Worm (Caenorhabditis elegans) whole organism, young adult: Measurements from ENCODE around the gene ZK643.5.

ENCODE experiments used
- F22D6.2 ChIP-seq: sonication (generic microtip); optimal IDR thresholded peaks from 2 replicates; lab custom pipeline; 2016; ENCODE audit warnings: mild to moderate bottlenecking, missing genetic modification characterization, missing compliant biosample characterization
- F39B2.1 ChIP-seq: fragments of 200-800 bp; sonication (Bioruptor generic); IDR thresholded peaks from 2 replicates; pipeline ENCODE4 v1.3.6; 2022; ENCODE audit warnings: missing genetic modification reagents, missing genetic modification characterization, missing compliant biosample characterization
- F49E8.2 ChIP-seq: sonication (generic microtip); optimal IDR thresholded peaks from 3 replicates; lab custom pipeline; 2017; ENCODE audit warnings: missing genetic modification characterization, mild to moderate bottlenecking, missing compliant biosample characterization, antibody characterized with exemption, moderate library complexity; ENCODE audit not compliant: insufficient read depth
- F52B5.7 ChIP-seq: sonication (generic microtip); optimal IDR thresholded peaks from 2 replicates; lab custom pipeline; 2016; ENCODE audit warnings: mild to moderate bottlenecking, missing genetic modification characterization, missing compliant biosample characterization
- T26A5.8 ChIP-seq: sonication (generic microtip); optimal IDR thresholded peaks from 2 replicates; lab custom pipeline; 2016; ENCODE audit warnings: missing genetic modification characterization, missing compliant biosample characterization
- Y67H2A.10 ChIP-seq: fragments of 200-800 bp; sonication (Bioruptor generic); conservative IDR thresholded peaks from 2 replicates; pipeline ENCODE4 v1.3.6; 2022; ENCODE audit warnings: missing genetic modification reagents, missing genetic modification characterization, missing compliant biosample characterization
- ceh-40 ChIP-seq: fragments of 200-800 bp; sonication (Bioruptor generic); IDR thresholded peaks from 2 replicates; pipeline ENCODE4 v1.3.6; 2022; ENCODE audit warnings: missing genetic modification characterization, missing compliant biosample characterization
- ceh-91 ChIP-seq: fragments of 200-800 bp; sonication (Bioruptor generic); IDR thresholded peaks from 2 replicates; pipeline ENCODE4 v1.3.6; 2022; ENCODE audit warnings: missing genetic modification reagents, missing genetic modification characterization, missing compliant biosample characterization
- dox-1 ChIP-seq: fragments of 200-800 bp; sonication (Bioruptor generic); IDR thresholded peaks from 2 replicates; pipeline ENCODE4 v1.3.6; 2022; ENCODE audit warnings: missing genetic modification reagents, missing genetic modification characterization, missing compliant biosample characterization
- efl-1 ChIP-seq: fragments of 150-350 bp; optimal IDR thresholded peaks from 2 replicates; lab custom pipeline; 2014; ENCODE audit warnings: missing biosample characterization, missing genetic modification reagents, missing genetic modification characterization
- egl-18 ChIP-seq: fragments of 200-800 bp; sonication (Bioruptor generic); IDR thresholded peaks from 2 replicates; pipeline ENCODE4 v1.3.6; 2022; ENCODE audit warnings: missing genetic modification reagents, missing genetic modification characterization, missing compliant biosample characterization
- egrh-3 ChIP-seq: fragments of 200-800 bp; sonication (Bioruptor generic); IDR thresholded peaks from 2 replicates; pipeline ENCODE4 v1.3.6; 2022; ENCODE audit warnings: missing genetic modification reagents, missing genetic modification characterization, missing compliant biosample characterization
- hmg-1.2 ChIP-seq: fragments of 200-800 bp; sonication (Bioruptor generic); IDR thresholded peaks from 2 replicates; pipeline ENCODE4 v1.3.6; 2022; ENCODE audit warnings: missing genetic modification reagents, missing genetic modification characterization, missing compliant biosample characterization
- hrde-1 ChIP-seq: sonication (generic microtip); optimal IDR thresholded peaks from 2 replicates; lab custom pipeline; 2016; ENCODE audit warnings: missing genetic modification characterization, mild to moderate bottlenecking, missing compliant biosample characterization, moderate library complexity, missing genotype, missing genetic modification reagents, borderline replicate concordance
- hsf-1 ChIP-seq: fragments of 200-800 bp; sonication (Bioruptor generic); IDR thresholded peaks from 2 replicates; pipeline ENCODE4 v1.3.6; 2022; ENCODE audit warnings: missing genetic modification reagents, missing genetic modification characterization, missing compliant biosample characterization
- lin-26 ChIP-seq: fragments of 200-800 bp; sonication (Bioruptor generic); IDR thresholded peaks from 2 replicates; pipeline ENCODE4 v1.3.6; 2022; ENCODE audit warnings: missing genetic modification reagents, missing genetic modification characterization, missing compliant biosample characterization
- lin-35 ChIP-seq, 3 experiments: fragments of 150-350 bp in 2 of 3; sonication (generic microtip) in 1 of 3; optimal IDR thresholded peaks; 2 replicates each; lab custom pipeline; 2014 to 2018; ENCODE audit warnings: missing biosample characterization in 3 of 3, missing genetic modification characterization in 3 of 3, missing genetic modification reagents in 3 of 3
- lin-40 ChIP-seq: sonication (generic microtip); optimal IDR thresholded peaks from 2 replicates; lab custom pipeline; 2016; ENCODE audit warnings: missing genetic modification characterization, mild to moderate bottlenecking, missing compliant biosample characterization, missing genotype, missing genetic modification reagents
- lsl-1 ChIP-seq: fragments of 200-800 bp; sonication (Bioruptor generic); optimal IDR thresholded peaks from 2 replicates; lab custom pipeline; 2018; ENCODE audit warnings: mild to moderate bottlenecking, missing genetic modification characterization, moderate library complexity, missing compliant biosample characterization
- madf-8 ChIP-seq: fragments of 200-800 bp; sonication (Bioruptor generic); conservative IDR thresholded peaks from 2 replicates; pipeline ENCODE4 v1.3.6; 2022; ENCODE audit warnings: missing genetic modification reagents, missing genetic modification characterization, missing compliant biosample characterization
- mes-4 ChIP-seq: sonication (generic microtip); optimal IDR thresholded peaks from 2 replicates; lab custom pipeline; 2016; ENCODE audit warnings: missing genotype, missing genetic modification characterization, missing compliant biosample characterization
- nhr-120 ChIP-seq: fragments of 200-800 bp; sonication (Bioruptor generic); IDR thresholded peaks from 2 replicates; pipeline ENCODE4 v1.3.6; 2022; ENCODE audit warnings: missing genetic modification characterization, missing compliant biosample characterization
- rcor-1 ChIP-seq: fragments of 200-800 bp; sonication (Bioruptor generic); IDR thresholded peaks from 2 replicates; pipeline ENCODE4 v1.3.6; 2022; ENCODE audit warnings: missing genetic modification reagents, missing genetic modification characterization, missing compliant biosample characterization
- repo-1 ChIP-seq: sonication (generic microtip); optimal IDR thresholded peaks from 2 replicates; lab custom pipeline; 2017; ENCODE audit warnings: mild to moderate bottlenecking, missing genetic modification characterization, missing compliant biosample characterization
- sea-2 ChIP-seq: fragments of 200-800 bp; sonication (Bioruptor generic); IDR thresholded peaks from 2 replicates; pipeline ENCODE4 v1.3.6; 2022; ENCODE audit warnings: missing genetic modification characterization, missing compliant biosample characterization
- snpc-1.3 ChIP-seq: sonication (generic microtip); optimal IDR thresholded peaks from 2 replicates; lab custom pipeline; 2017; ENCODE audit warnings: missing genetic modification characterization, mild to moderate bottlenecking, missing compliant biosample characterization, antibody characterized with exemption, moderate library complexity, missing genotype, missing genetic modification reagents; ENCODE audit not compliant: insufficient read depth
- tlf-1 ChIP-seq: fragments of 200-800 bp; sonication (Bioruptor generic); optimal IDR thresholded peaks from 2 replicates; lab custom pipeline; 2018; ENCODE audit warnings: mild to moderate bottlenecking, missing genetic modification characterization, missing compliant biosample characterization
- unc-130 ChIP-seq: sonication (generic microtip); optimal IDR thresholded peaks from 2 replicates; lab custom pipeline; 2016; ENCODE audit warnings: missing genetic modification reagents, missing genetic modification characterization, missing compliant biosample characterization
- xnd-1 ChIP-seq: sonication (generic microtip); optimal IDR thresholded peaks from 2 replicates; lab custom pipeline; 2016; ENCODE audit warnings: missing genotype, missing genetic modification reagents, missing genetic modification characterization, missing compliant biosample characterization
- ztf-26 ChIP-seq: sonication (generic microtip); optimal IDR thresholded peaks from 2 replicates; lab custom pipeline; 2017; ENCODE audit warnings: missing genetic modification characterization, missing compliant biosample characterization

The ZK643.5 gene

ce11 chrIII:8934378-8934777 is 21.6 kb downstream of the ZK643.5 start:
- TF ChIP-seq mes-4 = no peak
- TF ChIP-seq hrde-1 (tag; lab: Kevin White, UChicago) = no peak
- no peak for TF ChIP-seq lin-26 (GFP tag; lab: Robert Waterston, UW)
- no peak for TF ChIP-seq sea-2 (GFP tag; lab: Robert Waterston, UW)
- no peak for TF ChIP-seq ceh-40 (GFP tag; lab: Robert Waterston, UW)
- TF ChIP-seq T26A5.8 (tag; lab: Kevin White, UChicago) = no peak
- TF ChIP-seq Y67H2A.10 = no peak
- TF ChIP-seq ztf-26 (tag; lab: Kevin White, UChicago) = no peak
- TF ChIP-seq F49E8.2 (tag; lab: Kevin White, UChicago) = no peak
- no peak for TF ChIP-seq F52B5.7
- TF ChIP-seq lin-35 (GFP tag; optimal IDR thresholded peaks at IDR 0.05; lab: Kevin White, UChicago) = no peak

ce11 chrIII:8933696-8934095 is 22.3 kb downstream of the ZK643.5 start:
- TF ChIP-seq lsl-1 (GFP tag; lab: Kevin White, UChicago) (no peak), xnd-1 (tag; lab: Kevin White, UChicago) (no peak), ceh-91 (GFP tag; lab: Robert Waterston, UW) (no peak), unc-130 (no peak), lin-40 (tag; lab: Kevin White, UChicago) (no peak), Y67H2A.10 (no peak), F22D6.2 (no peak)

- TF ChIP-seq tlf-1 (GFP tag; lab: Kevin White, UChicago) (no peak), madf-8 (GFP tag; lab: Robert Waterston, UW) (no peak), egl-18 (no peak), ceh-40 (GFP tag; lab: Robert Waterston, UW) (no peak), repo-1 (tag; lab: Kevin White, UChicago) (no peak), rcor-1 (no peak), sea-2 (GFP tag; lab: Robert Waterston, UW) (no peak)
Observed at ce11 chrIII:8929723-8930122, 26.3 kb downstream of the ZK643.5 start, which contains the start of gene arrd-15. Gene arrd-15, plus strand, starts transcription at chrIII:8930023.

ce11 chrIII:8926512-8926911 is 29.5 kb downstream of the ZK643.5 start:
- TF ChIP-seq rcor-1 (no peak), Y67H2A.10 (no peak), lin-26 (GFP tag; lab: Robert Waterston, UW) (no peak), egrh-3 (no peak)

ce11 chrIII:8925539-8925938 is 30.5 kb downstream of the ZK643.5 start:
- TF ChIP-seq hsf-1 (GFP tag; lab: Robert Waterston, UW) = no peak
- no peak for TF ChIP-seq snpc-1.3 (tag; lab: Kevin White, UChicago)
- no peak for TF ChIP-seq nhr-120 (GFP tag; lab: Robert Waterston, UW)

DNA sequence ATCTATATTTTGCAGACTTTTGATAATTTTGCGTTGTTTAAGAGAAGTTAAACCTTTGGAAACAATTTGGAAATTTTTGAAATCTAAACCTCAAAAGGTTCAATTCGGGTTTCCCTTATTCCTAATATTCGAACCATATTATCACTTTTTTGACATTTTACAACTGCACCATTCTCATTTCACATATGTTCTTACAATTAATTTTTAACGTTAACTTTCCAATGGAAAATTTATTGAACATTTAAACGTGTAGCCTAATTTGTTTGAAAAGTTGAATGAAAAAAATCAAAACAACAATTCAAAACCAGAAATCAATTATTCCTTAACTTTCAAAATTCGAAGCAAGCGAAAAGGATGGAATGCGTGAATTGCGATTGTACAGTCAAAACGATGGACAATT is 32.1 kb downstream of the ZK643.5 start, which contains the start of gene ZK637.12:
TSS of gene ZK637.12 (plus strand) at position 301 of the 400 bp plus-strand sequence.
- TF ChIP-seq F39B2.1 (GFP tag; lab: Robert Waterston, UW) (no peak), mes-4 (no peak)

DNA sequence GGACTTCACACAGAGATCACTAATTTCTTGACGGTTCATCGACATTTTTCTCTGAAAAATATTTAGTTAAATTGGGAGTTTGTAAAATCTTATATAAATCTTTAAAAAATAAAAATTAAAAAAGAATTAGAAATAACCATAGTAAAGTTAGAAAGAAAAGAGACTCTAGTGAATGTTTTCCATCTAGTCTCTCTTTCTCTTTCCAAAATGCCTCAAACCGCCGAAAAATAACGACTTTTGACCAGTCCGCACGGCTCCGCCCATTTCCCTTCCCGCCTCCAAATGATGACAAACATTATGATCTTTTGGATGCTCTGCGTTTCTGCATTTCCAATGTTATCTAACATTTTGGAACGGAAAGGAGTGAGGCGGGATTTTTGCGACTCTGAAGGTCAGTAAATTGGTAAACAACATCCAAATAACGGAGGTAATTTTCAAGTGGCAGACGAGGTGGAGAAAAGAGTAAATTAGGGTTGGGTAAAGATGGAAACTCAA is 32.7 kb downstream of the ZK643.5 start, which contains the start of gene glb-1:
TSS of gene glb-1 (minus strand) at position 51 of the 495 bp plus-strand sequence.
- TF ChIP-seq hmg-1.2 (GFP tag; lab: Robert Waterston, UW) = peak; percentile 65
- TF ChIP-seq dox-1 (GFP tag; lab: Robert Waterston, UW) = no peak
- TF ChIP-seq efl-1 = peak; percentile 73
